Worm (Caenorhabditis elegans): ENCODE data around the gene wrt-3.

The wrt-3 gene

DNA sequence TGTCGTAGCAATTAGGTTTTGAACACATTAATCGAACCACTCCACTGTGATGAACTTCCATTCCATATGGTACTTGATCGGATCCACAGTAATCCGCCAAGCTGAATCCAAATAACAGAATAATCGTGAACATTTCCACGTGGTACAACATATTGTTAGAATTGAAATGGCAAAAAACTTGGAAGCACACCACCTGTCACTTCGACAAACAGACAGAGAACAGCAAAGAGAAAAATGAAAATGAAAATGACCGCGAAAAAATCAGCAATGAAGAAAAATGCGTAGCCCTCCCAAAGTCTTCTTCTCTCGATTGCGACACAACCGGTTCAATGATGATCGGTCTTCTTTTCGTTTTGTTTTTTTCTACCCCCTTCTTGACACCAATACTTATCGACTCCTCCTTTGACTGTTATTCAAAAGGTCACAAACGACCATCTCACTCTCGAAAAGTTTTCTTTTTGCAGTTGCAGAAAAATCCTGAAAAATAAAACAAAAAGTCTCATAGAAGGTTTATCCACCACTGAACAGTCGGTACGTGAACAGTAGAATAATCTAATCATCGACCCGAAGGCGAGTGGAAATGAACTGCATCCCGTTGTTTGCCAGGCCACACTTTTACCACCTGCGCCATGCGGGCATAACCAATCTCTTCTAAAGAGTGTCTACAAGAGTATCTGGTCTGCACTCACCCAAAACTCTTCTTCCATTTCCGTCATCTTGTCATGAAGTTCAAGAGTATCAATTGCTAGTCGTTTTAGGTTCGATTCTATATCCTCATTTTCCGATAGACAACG is at the start of gene wrt-3:
wrt-3 (minus strand) TSS at position 322 of the 794 bp plus-strand sequence.
- TF ChIP-seq flt-1 (GFP tag; IDR thresholded peaks at IDR 0.05) (peak; percentile 99), tab-1 (GFP tag; IDR thresholded peaks at IDR 0.05) (peak; percentile 98), T22C8.4 (GFP tag; IDR thresholded peaks at IDR 0.05) (peak; percentile 95), med-1 (GFP tag; optimal IDR thresholded peaks at IDR 0.05; ENCODE audit: insufficient read depth) (peak; percentile 89), cog-1 (tag; optimal IDR thresholded peaks at IDR 0.05) (peak; percentile 58), ztf-29 (GFP tag; IDR thresholded peaks at IDR 0.05) (no peak; the same call in 1 of the 2 replicates), ref-1 (GFP tag; conservative IDR thresholded peaks at IDR 0.05) (peak; percentile 95), ztf-23 (GFP tag; IDR thresholded peaks at IDR 0.05) (peak; percentile 96), klf-2 (GFP tag; conservative IDR thresholded peaks at IDR 0.05) (no peak; the same call in 1 of the 2 replicates)

DNA sequence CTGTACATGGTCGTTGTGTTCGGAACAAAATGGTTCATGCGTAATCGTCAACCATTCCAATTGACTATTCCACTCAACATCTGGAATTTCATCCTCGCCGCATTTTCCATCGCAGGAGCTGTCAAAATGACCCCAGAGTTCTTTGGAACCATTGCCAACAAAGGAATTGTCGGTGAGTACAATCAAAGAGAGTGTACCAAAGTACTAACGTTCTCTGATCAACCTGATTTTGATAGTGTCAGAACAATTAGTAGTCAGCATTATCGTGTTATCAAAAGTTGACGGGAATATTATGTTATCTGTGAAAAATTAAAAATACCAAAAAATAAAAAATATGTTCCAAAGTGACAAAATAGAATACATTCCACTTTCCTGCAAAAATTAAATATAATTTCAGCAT is 49.7 kb upstream of the wrt-3 start:
- TF ChIP-seq ztf-29 (GFP tag; IDR thresholded peaks at IDR 0.05) (no peak), ztf-23 (GFP tag; IDR thresholded peaks at IDR 0.05) (no peak), klf-2 (GFP tag; conservative IDR thresholded peaks at IDR 0.05) (no peak), med-1 (GFP tag; optimal IDR thresholded peaks at IDR 0.05; ENCODE audit: insufficient read depth) (no peak), T22C8.4 (GFP tag; IDR thresholded peaks at IDR 0.05) (no peak), cog-1 (tag; optimal IDR thresholded peaks at IDR 0.05) (no peak), flt-1 (GFP tag; IDR thresholded peaks at IDR 0.05) (no peak), tab-1 (GFP tag; IDR thresholded peaks at IDR 0.05) (no peak), ref-1 (GFP tag; conservative IDR thresholded peaks at IDR 0.05) (no peak)

DNA sequence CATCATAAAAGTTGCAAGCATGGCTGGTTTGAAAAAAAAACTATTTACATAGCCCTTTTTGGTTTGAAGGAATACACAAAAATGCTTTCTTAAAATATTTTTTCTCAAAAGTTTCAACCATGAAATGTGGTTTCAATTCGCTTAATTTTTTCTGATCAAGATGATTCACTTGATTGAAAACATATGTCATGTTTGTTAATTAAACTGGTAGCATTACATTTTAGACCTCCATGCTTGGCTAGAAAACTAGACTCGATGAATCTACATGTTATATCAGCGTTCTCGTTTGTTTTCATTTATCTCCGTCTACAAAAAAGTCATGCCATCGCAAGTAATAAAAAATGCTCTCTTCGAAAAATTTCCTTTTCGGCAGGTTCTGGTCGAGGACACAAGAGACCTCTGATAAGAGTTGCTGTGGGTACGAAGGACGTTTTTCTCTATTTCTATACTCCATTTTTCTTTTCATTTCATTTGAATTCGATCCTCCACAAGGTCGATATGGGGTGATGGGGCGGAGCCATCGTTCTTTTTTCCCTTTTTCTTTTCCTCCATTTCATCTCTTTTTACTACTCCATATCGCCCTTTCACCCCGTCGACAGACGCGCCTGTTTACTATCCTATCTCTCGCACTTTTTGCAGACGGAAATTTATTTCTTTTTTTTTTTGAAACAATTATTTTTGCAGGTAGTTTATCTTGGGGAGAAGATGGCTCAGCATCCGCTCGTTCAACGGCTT is 48.6 kb upstream of the wrt-3 start, which contains the start of gene elo-1:
elo-1 (plus strand) TSS at position 685 of the 735 bp plus-strand sequence.
- no peak for TF ChIP-seq med-1 (GFP tag; optimal IDR thresholded peaks at IDR 0.05; ENCODE audit: insufficient read depth)

DNA sequence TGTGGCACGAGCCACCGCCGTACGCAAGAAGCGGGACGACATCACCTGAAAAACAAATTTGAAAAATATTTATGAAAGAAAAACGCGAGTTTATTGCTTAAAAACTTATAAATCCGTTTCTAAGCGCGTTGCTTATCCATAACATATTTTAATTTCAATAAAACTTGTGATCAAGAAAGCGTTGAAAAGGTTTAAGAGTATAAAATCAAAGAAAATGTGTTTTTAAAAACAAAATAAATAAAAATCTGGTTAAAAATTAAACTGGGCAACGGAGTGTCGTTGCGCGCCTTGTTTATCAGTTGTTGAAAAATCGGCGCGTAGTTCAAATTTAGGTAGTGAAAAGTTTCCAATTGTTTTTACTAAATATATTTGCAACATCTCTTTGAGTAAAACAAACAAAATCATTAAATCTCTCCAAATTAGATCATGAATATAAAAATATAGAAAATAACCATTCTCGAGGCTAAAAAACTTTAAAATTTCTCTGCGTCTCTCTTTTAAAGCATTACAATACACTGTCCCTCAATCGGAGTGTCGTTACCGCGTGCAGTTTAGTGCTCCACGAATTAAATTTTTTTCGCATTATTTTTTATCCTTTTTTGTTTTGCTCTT is 47.7 kb upstream of the wrt-3 start, which contains the start of gene ndua-5:
ndua-5 (minus strand) TSS at position 51 of the 612 bp plus-strand sequence.
- no peak for TF ChIP-seq T22C8.4 (GFP tag; IDR thresholded peaks at IDR 0.05)
- TF ChIP-seq med-1 (GFP tag; optimal IDR thresholded peaks at IDR 0.05; ENCODE audit: insufficient read depth) = no peak
- TF ChIP-seq klf-2 (GFP tag; conservative IDR thresholded peaks at IDR 0.05) = no peak
- TF ChIP-seq ztf-29 (GFP tag; IDR thresholded peaks at IDR 0.05) = no peak
- TF ChIP-seq ref-1 (GFP tag; conservative IDR thresholded peaks at IDR 0.05) = no peak
- TF ChIP-seq flt-1 (GFP tag; IDR thresholded peaks at IDR 0.05) = no peak
- TF ChIP-seq cog-1 (tag; optimal IDR thresholded peaks at IDR 0.05) = no peak
- TF ChIP-seq ztf-23 (GFP tag; IDR thresholded peaks at IDR 0.05) = no peak
- no peak for TF ChIP-seq tab-1 (GFP tag; IDR thresholded peaks at IDR 0.05)

DNA sequence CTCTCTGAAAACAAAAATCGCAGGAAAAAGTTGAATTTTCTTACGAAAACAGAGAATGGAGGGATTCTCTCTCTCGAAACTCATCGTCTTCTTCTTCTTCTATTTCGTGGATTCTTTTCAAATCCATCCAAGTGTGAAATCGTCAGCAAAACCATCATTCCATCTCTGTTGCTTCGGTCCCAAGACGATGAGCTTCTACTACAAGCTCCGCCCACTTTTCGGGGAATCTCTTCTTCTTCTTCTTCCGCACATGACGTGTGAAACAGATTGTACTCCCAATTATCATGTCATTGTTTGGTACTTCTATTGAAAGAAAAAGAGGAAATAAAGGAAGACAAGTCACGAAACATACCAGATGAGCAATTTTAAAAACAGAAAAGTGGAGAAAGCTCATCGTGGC is 45.9 kb upstream of the wrt-3 start:
- TF ChIP-seq flt-1 (GFP tag; IDR thresholded peaks at IDR 0.05) (no peak), med-1 (GFP tag; optimal IDR thresholded peaks at IDR 0.05; ENCODE audit: insufficient read depth) (no peak), ztf-23 (GFP tag; IDR thresholded peaks at IDR 0.05) (no peak), T22C8.4 (GFP tag; IDR thresholded peaks at IDR 0.05) (no peak), tab-1 (GFP tag; IDR thresholded peaks at IDR 0.05) (no peak), cog-1 (tag; optimal IDR thresholded peaks at IDR 0.05) (no peak)

DNA sequence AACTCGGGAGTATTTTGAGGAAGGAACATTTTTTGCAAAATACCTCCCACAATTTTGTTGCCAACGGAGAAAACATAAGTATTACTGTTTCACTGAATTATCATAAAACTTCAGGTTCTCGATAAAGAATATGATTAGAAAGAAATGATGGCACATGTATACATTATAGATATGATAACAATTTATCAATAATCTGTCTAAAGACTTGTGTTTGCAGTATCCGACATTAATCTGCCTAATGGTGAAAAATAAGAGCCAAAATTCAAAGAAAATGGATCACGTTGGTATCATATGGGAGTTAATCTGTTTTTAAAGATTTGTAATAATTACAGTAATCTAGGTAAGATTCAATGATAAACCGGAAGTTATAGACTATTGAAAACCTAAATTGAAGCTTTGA is 43.4 kb upstream of the wrt-3 start:
- TF ChIP-seq T22C8.4 (GFP tag; IDR thresholded peaks at IDR 0.05) (no peak), ztf-29 (GFP tag; IDR thresholded peaks at IDR 0.05) (no peak), tab-1 (GFP tag; IDR thresholded peaks at IDR 0.05) (no peak), ztf-23 (GFP tag; IDR thresholded peaks at IDR 0.05) (no peak), klf-2 (GFP tag; conservative IDR thresholded peaks at IDR 0.05) (no peak), flt-1 (GFP tag; IDR thresholded peaks at IDR 0.05) (no peak), cog-1 (tag; optimal IDR thresholded peaks at IDR 0.05) (no peak), med-1 (GFP tag; optimal IDR thresholded peaks at IDR 0.05; ENCODE audit: insufficient read depth) (no peak), ref-1 (GFP tag; conservative IDR thresholded peaks at IDR 0.05) (no peak)

DNA sequence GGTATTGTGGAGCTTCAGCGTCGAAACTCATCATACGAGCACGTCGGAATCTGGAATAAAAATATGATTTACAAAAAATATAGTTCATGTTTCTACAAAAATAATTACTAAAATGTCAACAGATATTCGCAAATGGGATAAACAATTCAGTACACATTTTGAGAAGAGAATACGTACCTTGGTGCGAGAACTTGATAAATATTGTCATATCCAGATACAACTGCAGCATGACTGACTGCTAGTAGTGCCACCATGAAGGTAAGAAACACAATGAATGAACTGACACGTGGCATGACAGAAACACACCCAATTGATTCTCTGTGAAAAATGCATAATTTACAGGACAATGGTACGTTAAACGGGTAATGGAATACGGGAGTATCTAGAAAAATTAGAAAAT is 41.4 kb upstream of the wrt-3 start, which contains the start of gene nlp-35:
nlp-35 (minus strand) TSS at position 319 of the 400 bp plus-strand sequence.
- TF ChIP-seq cog-1 (tag; optimal IDR thresholded peaks at IDR 0.05) = no peak
- TF ChIP-seq T22C8.4 (GFP tag; IDR thresholded peaks at IDR 0.05) = no peak
- TF ChIP-seq tab-1 (GFP tag; IDR thresholded peaks at IDR 0.05) = no peak
- no peak for TF ChIP-seq med-1 (GFP tag; optimal IDR thresholded peaks at IDR 0.05; ENCODE audit: insufficient read depth)
- TF ChIP-seq ref-1 (GFP tag; conservative IDR thresholded peaks at IDR 0.05) = no peak
- no peak for TF ChIP-seq ztf-29 (GFP tag; IDR thresholded peaks at IDR 0.05)
- TF ChIP-seq klf-2 (GFP tag; conservative IDR thresholded peaks at IDR 0.05) = no peak
- TF ChIP-seq ztf-23 (GFP tag; IDR thresholded peaks at IDR 0.05) = no peak
- no peak for TF ChIP-seq flt-1 (GFP tag; IDR thresholded peaks at IDR 0.05)

DNA sequence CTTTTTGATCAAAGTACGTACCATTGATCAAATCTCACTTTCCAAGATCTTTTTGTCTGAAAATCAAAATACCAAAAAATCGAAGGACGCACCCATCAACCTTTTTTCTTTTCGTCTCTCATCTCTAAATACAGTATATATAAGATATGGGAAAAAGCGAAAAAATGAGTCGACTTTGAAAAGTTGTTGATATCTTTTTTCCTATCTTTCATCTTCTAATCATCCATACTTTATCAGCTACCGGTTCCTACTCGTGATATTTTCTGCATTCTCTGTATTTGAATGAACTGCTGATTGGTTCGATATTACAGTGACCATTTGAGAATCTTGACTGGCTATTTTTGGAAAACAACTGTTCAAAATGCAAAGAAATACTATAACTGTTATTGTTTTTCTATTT is 39.6 kb upstream of the wrt-3 start, which contains the start of gene C33A12.19:
C33A12.19 (plus strand) TSS at position 169 of the 400 bp plus-strand sequence.
- TF ChIP-seq flt-1 (GFP tag; IDR thresholded peaks at IDR 0.05) (no peak), klf-2 (GFP tag; conservative IDR thresholded peaks at IDR 0.05) (no peak), med-1 (GFP tag; optimal IDR thresholded peaks at IDR 0.05; ENCODE audit: insufficient read depth) (no peak), tab-1 (GFP tag; IDR thresholded peaks at IDR 0.05) (no peak), ztf-23 (GFP tag; IDR thresholded peaks at IDR 0.05) (no peak), ztf-29 (GFP tag; IDR thresholded peaks at IDR 0.05) (no peak), T22C8.4 (GFP tag; IDR thresholded peaks at IDR 0.05) (no peak), cog-1 (tag; optimal IDR thresholded peaks at IDR 0.05) (no peak), ref-1 (GFP tag; conservative IDR thresholded peaks at IDR 0.05) (no peak)

DNA sequence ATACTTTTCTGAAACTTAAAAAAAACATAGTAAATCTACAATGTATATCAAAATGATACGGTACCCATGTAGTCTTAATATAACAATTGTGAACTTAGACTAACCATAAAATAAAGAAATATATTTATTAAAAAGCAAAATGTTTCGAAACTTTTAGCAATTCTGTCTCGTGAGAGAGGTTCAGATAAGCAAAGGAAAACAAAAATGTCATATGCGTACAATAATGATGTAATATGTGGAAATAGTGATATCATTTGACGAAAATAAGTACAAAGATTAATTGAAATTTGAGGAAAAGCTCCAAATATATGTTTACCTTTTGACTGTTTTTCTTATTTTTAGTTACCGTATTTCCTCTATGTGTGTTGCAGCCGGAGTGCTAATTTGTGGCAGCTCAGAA is 36.9 kb upstream of the wrt-3 start:
- TF ChIP-seq flt-1 (GFP tag; IDR thresholded peaks at IDR 0.05) (no peak), klf-2 (GFP tag; conservative IDR thresholded peaks at IDR 0.05) (no peak), ztf-29 (GFP tag; IDR thresholded peaks at IDR 0.05) (no peak), ref-1 (GFP tag; conservative IDR thresholded peaks at IDR 0.05) (no peak), cog-1 (tag; optimal IDR thresholded peaks at IDR 0.05) (no peak), tab-1 (GFP tag; IDR thresholded peaks at IDR 0.05) (no peak), med-1 (GFP tag; optimal IDR thresholded peaks at IDR 0.05; ENCODE audit: insufficient read depth) (no peak), ztf-23 (GFP tag; IDR thresholded peaks at IDR 0.05) (no peak)
